Fruit fly (Drosophila melanogaster): ENCODE results near the gene CG7044.

Gene CG7044

DNA sequence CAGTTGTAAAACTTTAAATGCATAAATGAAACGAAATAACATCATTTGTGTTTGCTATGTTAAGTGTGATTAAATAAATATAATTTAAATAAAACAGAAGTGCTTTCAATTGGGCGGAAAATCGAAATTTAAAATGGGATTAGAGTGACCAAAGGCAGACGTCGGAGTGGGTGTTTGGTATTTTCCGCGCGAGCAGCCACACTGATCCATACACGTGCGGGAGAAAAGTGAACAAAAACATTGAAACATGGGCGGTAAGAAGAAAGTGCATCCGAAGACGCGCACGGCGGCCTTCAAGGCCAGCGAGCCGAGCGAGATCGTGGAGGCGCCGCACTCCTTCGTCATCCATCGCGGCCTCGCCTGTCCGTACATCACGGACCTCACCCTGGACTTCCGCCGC, 14.5 kb upstream of the CG7044 start, which contains the start of gene ppan (continued):
- no peak for TF ChIP-seq Kr (GFP tag; optimal IDR thresholded peaks at IDR 0.05)
- TF ChIP-seq CTCF (GFP tag; optimal IDR thresholded peaks at IDR 0.05): peak; percentile 41
- no peak for TF ChIP-seq Dek (tag; optimal IDR thresholded peaks at IDR 0.05)
- no peak for TF ChIP-seq CG13123 (GFP tag; optimal IDR thresholded peaks at IDR 0.05)
- peak; percentile 53 for TF ChIP-seq Bgb (GFP tag; IDR thresholded peaks at IDR 0.05; ENCODE audit: partially characterized antibody)
- TF ChIP-seq zfh1 (GFP tag; IDR thresholded peaks at IDR 0.05): no peak
- no peak for TF ChIP-seq CG2678 (tag; optimal IDR thresholded peaks at IDR 0.05)
- no peak for TF ChIP-seq CG4707 (GFP tag; optimal IDR thresholded peaks at IDR 0.05)
- TF ChIP-seq CG4404 (GFP tag; IDR thresholded peaks at IDR 0.05): no peak
- no peak for TF ChIP-seq onecut (GFP tag; IDR thresholded peaks at IDR 0.05)
- TF ChIP-seq CG7839 (tag; optimal IDR thresholded peaks at IDR 0.05): no peak
- TF ChIP-seq B-H2 (GFP tag; optimal IDR thresholded peaks at IDR 0.05): no peak
- TF ChIP-seq Lpt (GFP tag; optimal IDR thresholded peaks at IDR 0.05): no peak
- no peak for TF ChIP-seq ham (GFP tag; IDR thresholded peaks at IDR 0.05)
- TF ChIP-seq Six4 (GFP tag; optimal IDR thresholded peaks at IDR 0.05): no peak
- TF ChIP-seq CG17612 (GFP tag; IDR thresholded peaks at IDR 0.05): no peak
- no peak for TF ChIP-seq Dad (GFP tag; optimal IDR thresholded peaks at IDR 0.05)
- TF ChIP-seq NFAT (GFP tag; IDR thresholded peaks at IDR 0.05): no peak
- TF ChIP-seq Gsc (GFP tag; IDR thresholded peaks at IDR 0.05): no peak
- TF ChIP-seq CG13296 (GFP tag; optimal IDR thresholded peaks at IDR 0.05): no peak
- TF ChIP-seq CG14014 (GFP tag; IDR thresholded peaks at IDR 0.05): no peak
- no peak for TF ChIP-seq HLHmδ (GFP tag; optimal IDR thresholded peaks at IDR 0.05)
- TF ChIP-seq Bdp1 (GFP tag; optimal IDR thresholded peaks at IDR 0.05): no peak
- TF ChIP-seq CG11456 (GFP tag; IDR thresholded peaks at IDR 0.05): no peak
- TF ChIP-seq CG6765 (GFP tag; optimal IDR thresholded peaks at IDR 0.05): no peak
- TF ChIP-seq CG17186 (GFP tag; optimal IDR thresholded peaks at IDR 0.05): peak; percentile 46
- no peak for TF ChIP-seq CG9609 (GFP tag; optimal IDR thresholded peaks at IDR 0.05)
- TF ChIP-seq Antp (GFP tag; optimal IDR thresholded peaks at IDR 0.05): no peak
- TF ChIP-seq CG43689 (GFP tag; IDR thresholded peaks at IDR 0.05): no peak
- peak; percentile 41; the same call in 1 of the 3 replicates for TF ChIP-seq Doc3 (GFP tag; IDR thresholded peaks at IDR 0.05; ENCODE audit: partially characterized antibody)
- no peak for TF ChIP-seq CG11504 (tag; optimal IDR thresholded peaks at IDR 0.05)
- TF ChIP-seq prd (optimal IDR thresholded peaks at IDR 0.05): no peak
- no peak for TF ChIP-seq prd (GFP tag; IDR thresholded peaks at IDR 0.05)
- no peak for TF ChIP-seq cg (GFP tag; optimal IDR thresholded peaks at IDR 0.05)
- TF ChIP-seq gsb-n (tag; optimal IDR thresholded peaks at IDR 0.05): no peak
- 0 out of 2 replicates have a peak, but pooled peaks have one; percentile 13 for TF ChIP-seq Xrp1 (GFP tag; IDR thresholded peaks at IDR 0.05)
- TF ChIP-seq CG2129 (GFP tag; IDR thresholded peaks at IDR 0.05; ENCODE audit: partially characterized antibody): no peak
- no peak for TF ChIP-seq rib (GFP tag; IDR thresholded peaks at IDR 0.05)
- no peak for TF ChIP-seq dati (GFP tag; IDR thresholded peaks at IDR 0.05)
- no peak for TF ChIP-seq CG31388 (GFP tag; optimal IDR thresholded peaks at IDR 0.05)
- peak; percentile 44; the same call in 1 of the 3 replicates for TF ChIP-seq knrl (GFP tag; IDR thresholded peaks at IDR 0.05; ENCODE audit: partially characterized antibody)
- no peak for TF ChIP-seq abd-A (tag; optimal IDR thresholded peaks at IDR 0.05)
- no peak for TF ChIP-seq CG15011 (GFP tag; optimal IDR thresholded peaks at IDR 0.05)
- TF ChIP-seq inv (GFP tag; IDR thresholded peaks at IDR 0.05; ENCODE audit: partially characterized antibody): no peak
- no peak for TF ChIP-seq CG18599 (GFP tag; optimal IDR thresholded peaks at IDR 0.05)
- no peak for TF ChIP-seq vnd (GFP tag; IDR thresholded peaks at IDR 0.05; ENCODE audit: partially characterized antibody)
- no peak for TF ChIP-seq CG11560 (tag; IDR thresholded peaks at IDR 0.05)
- peak; percentile 17; the same call in 1 of the 3 replicates for TF ChIP-seq Opbp (GFP tag; IDR thresholded peaks at IDR 0.05; ENCODE audit: partially characterized antibody)
- TF ChIP-seq cato (GFP tag; optimal IDR thresholded peaks at IDR 0.05; ENCODE audit: borderline replicate concordance): no peak
- no peak for TF ChIP-seq tin (GFP tag; optimal IDR thresholded peaks at IDR 0.05)
- TF ChIP-seq mirr (GFP tag; optimal IDR thresholded peaks at IDR 0.05): no peak
- TF ChIP-seq fu2 (GFP tag; optimal IDR thresholded peaks at IDR 0.05): no peak
